Fruit fly (Drosophila melanogaster) whole organism, wandering third instar larva: ENCODE results near the gene Acsf3.

Source experiments
- CG32264 ChIP-seq: fragments of 200-800 bp; sonication (Bioruptor generic); optimal IDR thresholded peaks from 2 replicates; lab custom pipeline; 2016; ENCODE audit warnings: missing biosample characterization, missing genetic modification characterization
- Dfd ChIP-seq: fragments of >200 bp; optimal IDR thresholded peaks from 2 replicates; lab custom pipeline; 2017; ENCODE audit warnings: missing biosample characterization, missing genetic modification characterization
- Jra ChIP-seq: sonication (Bioruptor generic); optimal IDR thresholded peaks from 2 replicates; lab custom pipeline; 2016; ENCODE audit warnings: missing biosample characterization, missing genetic modification characterization
- Mio ChIP-seq: sonication (Bioruptor generic); optimal IDR thresholded peaks from 2 replicates; lab custom pipeline; 2016; ENCODE audit warnings: missing biosample characterization, missing genetic modification characterization
- Rel ChIP-seq, 2 experiments: fragments of 200-800 bp; sonication (Bioruptor generic) in 1 of 2; optimal IDR thresholded peaks; 2 replicates in 1 of 2; 3 replicates in 1 of 2; lab custom pipeline; 2016 to 2019; ENCODE audit warnings: mild to moderate bottlenecking in 2 of 2, missing biosample characterization in 2 of 2, missing genetic modification characterization in 2 of 2, moderate library complexity in 1 of 2
- br ChIP-seq: fragments of 200-800 bp; sonication (Bioruptor generic); optimal IDR thresholded peaks from 2 replicates; lab custom pipeline; 2016; ENCODE audit warnings: missing biosample characterization, missing genetic modification characterization
- brk ChIP-seq: fragments of 200-800 bp; sonication (Bioruptor generic); optimal IDR thresholded peaks from 2 replicates; lab custom pipeline; 2016; ENCODE audit warnings: missing biosample characterization, mild to moderate bottlenecking, missing genetic modification characterization
- dmrt93B ChIP-seq: fragments of 200-800 bp; sonication (Bioruptor generic); optimal IDR thresholded peaks from 2 replicates; lab custom pipeline; 2018; ENCODE audit warnings: missing biosample characterization, mild to moderate bottlenecking, missing genetic modification characterization
- fru ChIP-seq: fragments of 200-800 bp; sonication (Bioruptor generic); optimal IDR thresholded peaks from 3 replicates; lab custom pipeline; 2016; ENCODE audit warnings: missing biosample characterization, mild to moderate bottlenecking, missing genetic modification characterization
- lola ChIP-seq: fragments of >200 bp; optimal IDR thresholded peaks from 2 replicates; lab custom pipeline; 2017; ENCODE audit warnings: missing biosample characterization, missing genetic modification characterization
- pan ChIP-seq: fragments of >200 bp; optimal IDR thresholded peaks from 2 replicates; lab custom pipeline; 2017
- psq ChIP-seq: fragments of 200-800 bp; sonication (Bioruptor generic); optimal IDR thresholded peaks from 3 replicates; lab custom pipeline; 2017; ENCODE audit warnings: missing biosample characterization, mild to moderate bottlenecking, missing genetic modification characterization, moderate library complexity
- sage ChIP-seq: fragments of 200-800 bp; sonication (Bioruptor generic); optimal IDR thresholded peaks from 2 replicates; lab custom pipeline; 2016; ENCODE audit warnings: missing biosample characterization, mild to moderate bottlenecking, missing genetic modification characterization
- usp ChIP-seq: fragments of >200 bp; optimal IDR thresholded peaks from 2 replicates; lab custom pipeline; 2017; ENCODE audit warnings: missing biosample characterization, missing genetic modification characterization

DNA sequence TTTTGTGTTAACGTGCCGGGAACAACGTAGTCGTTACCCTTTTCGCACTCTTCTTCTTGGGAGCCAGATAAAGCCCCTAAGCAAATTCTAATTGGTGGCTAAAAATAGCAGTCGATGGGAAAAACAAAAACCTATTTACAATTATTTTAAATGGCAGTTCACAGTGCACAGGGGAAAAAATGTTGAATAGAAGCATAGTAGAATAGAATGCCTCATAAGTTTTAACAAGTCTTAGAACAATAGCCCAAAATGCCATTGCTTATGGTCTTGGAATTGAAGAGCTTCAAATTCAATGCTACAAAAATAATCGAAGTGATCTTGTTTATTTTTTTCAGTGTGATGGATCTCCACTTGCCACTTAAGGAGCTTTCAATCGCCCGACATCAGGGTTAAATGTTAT lies 3.6 kb downstream of the Acsf3 start:
- no peak for TF ChIP-seq Mio (GFP tag; lab: Kevin White, UChicago)
- TF ChIP-seq sage (GFP tag; lab: Kevin White, UChicago): no peak
- TF ChIP-seq pan (lab: Kevin White, UChicago): no peak
- no peak for TF ChIP-seq Jra (GFP tag; lab: Kevin White, UChicago)
- no peak for TF ChIP-seq CG32264 (GFP tag; lab: Kevin White, UChicago)
- no peak for TF ChIP-seq usp
- TF ChIP-seq dmrt93B (GFP tag; lab: Kevin White, UChicago): no peak
- peak; percentile 14 for TF ChIP-seq fru (GFP tag; lab: Kevin White, UChicago)
- no peak for TF ChIP-seq psq (GFP tag; lab: Kevin White, UChicago)
- no peak for TF ChIP-seq Rel (GFP tag; optimal IDR thresholded peaks at IDR 0.05; lab: Kevin White, UChicago)
- TF ChIP-seq Rel (tag; optimal IDR thresholded peaks at IDR 0.05; lab: Kevin White, UChicago): no peak
- TF ChIP-seq Dfd (GFP tag; lab: Kevin White, UChicago): no peak
- no peak for TF ChIP-seq lola (GFP tag; lab: Kevin White, UChicago)
- no peak for TF ChIP-seq br
- TF ChIP-seq brk: no peak
